Worm (Caenorhabditis elegans): ENCODE data around the gene srg-42.

The srg-42 gene

ce11 chrV:11113041-11113574 is 44.7 kb downstream of the srg-42 start, which contains the start of gene erfa-3 (continued):
- TF ChIP-seq Y95B8A.8 (GFP tag; IDR thresholded peaks at IDR 0.05) (no peak), attf-5 (GFP tag; optimal IDR thresholded peaks at IDR 0.05) (peak; percentile 85), repo-1 (tag; optimal IDR thresholded peaks at IDR 0.05) (peak; percentile 44), him-1 (tag; optimal IDR thresholded peaks at IDR 0.05) (peak; percentile 17), hmg-20 (GFP tag; IDR thresholded peaks at IDR 0.05) (peak; percentile 61; the same call in 1 of the 2 replicates), hsf-1 (GFP tag; IDR thresholded peaks at IDR 0.05) (no peak), dox-1 (GFP tag; IDR thresholded peaks at IDR 0.05) (peak; percentile 58), B0019.2 (GFP tag; conservative IDR thresholded peaks at IDR 0.05) (0 out of 2 replicates have a peak, but pooled peaks have one; percentile 21), sea-2 (GFP tag; IDR thresholded peaks at IDR 0.05) (no peak), zfh-2 (GFP tag; conservative IDR thresholded peaks at IDR 0.05) (no peak), F22D6.2 (tag; optimal IDR thresholded peaks at IDR 0.05) (no peak), D2030.7 (GFP tag; IDR thresholded peaks at IDR 0.05) (peak; percentile 38; the same call in 1 of the 2 replicates), nhr-80 (tag; optimal IDR thresholded peaks at IDR 0.05) (peak; percentile 63), F52B5.7 (tag; optimal IDR thresholded peaks at IDR 0.05) (no peak), ceh-58 (GFP tag; IDR thresholded peaks at IDR 0.05) (no peak), ceh-27 (GFP tag; optimal IDR thresholded peaks at IDR 0.05) (no peak), athp-1 (tag; optimal IDR thresholded peaks at IDR 0.05) (peak; percentile 2), let-607 (tag; optimal IDR thresholded peaks at IDR 0.05) (peak in 1 of 2 experiments; percentile 2), mcd-1 (GFP tag; IDR thresholded peaks at IDR 0.05) (peak; percentile 68), egl-18 (GFP tag; IDR thresholded peaks at IDR 0.05) (0 out of 2 replicates have a peak, but pooled peaks have one; percentile 63), pbrm-1 (GFP tag; IDR thresholded peaks at IDR 0.05) (no peak), rpc-1 (optimal IDR thresholded peaks at IDR 0.05) (peak; percentile 44), rpc-1 (tag; optimal IDR thresholded peaks at IDR 0.05) (no peak), ekl-4 (GFP tag; IDR thresholded peaks at IDR 0.05) (peak; percentile 62; the same call in 1 of the 2 replicates), lir-1 (GFP tag; conservative IDR thresholded peaks at IDR 0.05) (0 out of 2 replicates have a peak, but pooled peaks have one; percentile 23), Y53G8AR.9 (GFP tag; conservative IDR thresholded peaks at IDR 0.05) (0 out of 2 replicates have a peak, but pooled peaks have one; percentile 27), K11D2.4 (GFP tag; IDR thresholded peaks at IDR 0.05) (0 out of 2 replicates have a peak, but pooled peaks have one; percentile 41), T26A5.8 (tag; optimal IDR thresholded peaks at IDR 0.05) (no peak), rcor-1 (GFP tag; IDR thresholded peaks at IDR 0.05) (peak; percentile 74), hlh-26 (GFP tag; conservative IDR thresholded peaks at IDR 0.05) (no peak), attf-6 (GFP tag; IDR thresholded peaks at IDR 0.05) (no peak), ztf-28 (GFP tag; IDR thresholded peaks at IDR 0.05) (no peak), madf-6 (GFP tag; IDR thresholded peaks at IDR 0.05) (peak; percentile 76), ztf-26 (tag; optimal IDR thresholded peaks at IDR 0.05) (no peak), rec-8 (tag; optimal IDR thresholded peaks at IDR 0.05) (no peak), ama-1 (optimal IDR thresholded peaks at IDR 0.05) (no peak), ama-1 (GFP tag; optimal IDR thresholded peaks at IDR 0.05) (peak in 1 of 2 experiments; percentile 30), ccch-3 (GFP tag; optimal IDR thresholded peaks at IDR 0.05) (no peak), madf-10 (tag; optimal IDR thresholded peaks at IDR 0.05) (peak; percentile 7), atf-7 (tag; optimal IDR thresholded peaks at IDR 0.05) (no peak), tlf-1 (GFP tag; optimal IDR thresholded peaks at IDR 0.05) (no peak), Y56A3A.18 (GFP tag; IDR thresholded peaks at IDR 0.05) (no peak), Y67H2A.10 (GFP tag; conservative IDR thresholded peaks at IDR 0.05) (peak; percentile 49; the same call in 1 of the 2 replicates), madf-3 (GFP tag; IDR thresholded peaks at IDR 0.05) (no peak)

Measured in whole organism, young adult.